Fruit fly (Drosophila melanogaster) whole organism, embryonic: ENCODE data around the gene CG6106.

Experiments
- Aef1 ChIP-seq: fragments of 200-800 bp; sonication (Bioruptor generic); IDR thresholded peaks from 3 replicates; pipeline ENCODE4 v1.3.6; 2022; ENCODE audit warnings: missing biosample characterization, missing genetic modification characterization
- Atf3 ChIP-seq: fragments of 200-800 bp; sonication (Bioruptor generic); optimal IDR thresholded peaks from 3 replicates; lab custom pipeline; 2016; ENCODE audit warnings: missing biosample characterization, missing genetic modification characterization
- C15 ChIP-seq: fragments of 200-800 bp; sonication (Bioruptor generic); IDR thresholded peaks from 3 replicates; pipeline ENCODE4 v1.3.6; 2022; ENCODE audit warnings: missing biosample characterization, missing genetic modification characterization
- CG10321 ChIP-seq: fragments of 200-800 bp; sonication (Bioruptor generic); IDR thresholded peaks from 2 replicates; pipeline ENCODE4 v1.3.6; 2022; ENCODE audit warnings: missing biosample characterization, missing genetic modification characterization
- CG11247 ChIP-seq: fragments of 200-800 bp; sonication (Bioruptor generic); IDR thresholded peaks from 2 replicates; pipeline ENCODE4 v1.3.6; 2022; ENCODE audit warnings: missing biosample characterization, missing genetic modification characterization
- CG11695 ChIP-seq: fragments of 200-800 bp; sonication (Bioruptor generic); IDR thresholded peaks from 3 replicates; pipeline ENCODE4 v1.3.6; 2022; ENCODE audit warnings: missing biosample characterization, missing genetic modification characterization
- CG12391 ChIP-seq: fragments of 200-800 bp; sonication (Bioruptor generic); optimal IDR thresholded peaks from 3 replicates; lab custom pipeline; 2018; ENCODE audit warnings: missing biosample characterization, mild to moderate bottlenecking, missing genetic modification characterization, moderate library complexity
- CG14667 ChIP-seq: fragments of 200-800 bp; sonication (Bioruptor generic); IDR thresholded peaks from 2 replicates; pipeline ENCODE4 v1.3.6; 2022; ENCODE audit warnings: missing biosample characterization, missing genetic modification characterization
- CG14710 ChIP-seq: fragments of 200-800 bp; sonication (Bioruptor generic); optimal IDR thresholded peaks from 3 replicates; lab custom pipeline; 2019; ENCODE audit warnings: missing biosample characterization, mild to moderate bottlenecking, missing genetic modification characterization, moderate library complexity
- CG15514 ChIP-seq: fragments of 200-800 bp; sonication (Bioruptor generic); optimal IDR thresholded peaks from 3 replicates; lab custom pipeline; 2017; ENCODE audit warnings: missing biosample characterization, missing genetic modification characterization, mild to moderate bottlenecking, moderate library complexity, missing genetic modification reagents
- CG17328 ChIP-seq: fragments of 200-800 bp; sonication (Bioruptor generic); IDR thresholded peaks from 2 replicates; pipeline ENCODE4 v1.3.6; 2022; ENCODE audit warnings: missing biosample characterization, missing genetic modification characterization
- CG18262 ChIP-seq: fragments of 200-800 bp; optimal IDR thresholded peaks from 3 replicates; lab custom pipeline; 2019; ENCODE audit warnings: missing biosample characterization, mild to moderate bottlenecking, missing genetic modification characterization, moderate library complexity
- CG2678 ChIP-seq: fragments of 200-800 bp; sonication (Bioruptor generic); optimal IDR thresholded peaks from 3 replicates; lab custom pipeline; 2019; ENCODE audit warnings: missing biosample characterization, mild to moderate bottlenecking, missing genetic modification characterization, moderate library complexity
- CG30403 ChIP-seq: fragments of 200-800 bp; sonication (Bioruptor generic); optimal IDR thresholded peaks from 3 replicates; lab custom pipeline; 2016; ENCODE audit warnings: missing biosample characterization, missing genetic modification characterization
- CG3281 ChIP-seq: fragments of 200-800 bp; sonication (Bioruptor generic); optimal IDR thresholded peaks from 3 replicates; lab custom pipeline; 2017; ENCODE audit warnings: missing biosample characterization, mild to moderate bottlenecking, missing genetic modification characterization
- CG34422 ChIP-seq: fragments of 200-800 bp; sonication (Bioruptor generic); IDR thresholded peaks from 3 replicates; pipeline ENCODE4 v1.3.6; 2022; ENCODE audit warnings: missing biosample characterization, missing genetic modification characterization
- CG6175 ChIP-seq: fragments of 200-800 bp; sonication (Bioruptor generic); IDR thresholded peaks from 3 replicates; pipeline ENCODE4 v1.3.6; 2022; ENCODE audit warnings: missing biosample characterization, missing genetic modification characterization
- CG6683 ChIP-seq: fragments of 200-800 bp; sonication (Bioruptor generic); optimal IDR thresholded peaks from 2 replicates; lab custom pipeline; 2017; ENCODE audit warnings: missing biosample characterization, mild to moderate bottlenecking, missing genetic modification characterization, missing genetic modification reagents
- CG6689 ChIP-seq: fragments of 200-800 bp; sonication (Bioruptor generic); IDR thresholded peaks from 2 replicates; pipeline ENCODE4 v1.3.6; 2022; ENCODE audit warnings: missing biosample characterization, missing genetic modification characterization
- CG7745 ChIP-seq: fragments of 200-800 bp; sonication (Bioruptor generic); optimal IDR thresholded peaks from 2 replicates; lab custom pipeline; 2018; ENCODE audit warnings: missing biosample characterization, mild to moderate bottlenecking, missing genetic modification characterization, moderate library complexity
- CG9727 ChIP-seq: fragments of 200-800 bp; sonication (Bioruptor generic); optimal IDR thresholded peaks from 3 replicates; lab custom pipeline; 2017; ENCODE audit warnings: missing biosample characterization, mild to moderate bottlenecking, missing genetic modification characterization
- Dll ChIP-seq: fragments of 200-800 bp; sonication (Bioruptor generic); IDR thresholded peaks from 4 replicates; pipeline ENCODE4 v1.3.6; 2022; ENCODE audit warnings: missing biosample characterization, missing genetic modification characterization; ENCODE audit not compliant: partially characterized antibody
- Gug ChIP-seq: fragments of 200-800 bp; sonication (Bioruptor generic); IDR thresholded peaks from 4 replicates; pipeline ENCODE4 v1.3.6; 2022; ENCODE audit warnings: missing biosample characterization, missing genetic modification characterization
- HHEX ChIP-seq: fragments of 200-800 bp; sonication (Bioruptor generic); optimal IDR thresholded peaks from 3 replicates; lab custom pipeline; 2017; ENCODE audit warnings: missing biosample characterization, mild to moderate bottlenecking, missing genetic modification characterization, missing genetic modification reagents
- HLH54F ChIP-seq: fragments of 200-800 bp; sonication (Bioruptor generic); optimal IDR thresholded peaks from 3 replicates; lab custom pipeline; 2016; ENCODE audit warnings: missing biosample characterization, missing genetic modification characterization
- HmgD ChIP-seq: fragments of 200-800 bp; sonication (Bioruptor generic); optimal IDR thresholded peaks from 3 replicates; lab custom pipeline; 2016; ENCODE audit warnings: missing biosample characterization, missing genetic modification characterization
- HmgZ ChIP-seq: fragments of 200-800 bp; sonication (Bioruptor generic); optimal IDR thresholded peaks from 2 replicates; lab custom pipeline; 2018; ENCODE audit warnings: missing biosample characterization, mild to moderate bottlenecking, missing genetic modification characterization
- Jarid2 ChIP-seq: fragments of 200-800 bp; sonication (Bioruptor generic); optimal IDR thresholded peaks from 3 replicates; lab custom pipeline; 2017; ENCODE audit warnings: mild to moderate bottlenecking, missing biosample characterization, missing genetic modification reagents, missing genetic modification characterization
- Sox100B ChIP-seq: fragments of 200-800 bp; sonication (Bioruptor generic); optimal IDR thresholded peaks from 3 replicates; lab custom pipeline; 2018; ENCODE audit warnings: missing biosample characterization, mild to moderate bottlenecking, missing genetic modification characterization
- Trl ChIP-seq, 3 experiments: fragments of >200 bp in 2 of 3; fragments of 200-800 bp in 1 of 3; sonication (Bioruptor generic) in 1 of 3; optimal IDR thresholded peaks; 2 replicates in 1 of 3; 3 replicates in 2 of 3; lab custom pipeline; 2016 to 2017; ENCODE audit warnings: missing biosample characterization in 1 of 3, missing genetic modification characterization in 1 of 3
- ara ChIP-seq: fragments of 200-800 bp; sonication (Bioruptor generic); IDR thresholded peaks from 2 replicates; pipeline ENCODE4 v1.3.6; 2022; ENCODE audit warnings: missing biosample characterization, missing genetic modification characterization
- fd3F ChIP-seq: fragments of 200-800 bp; sonication (Bioruptor generic); optimal IDR thresholded peaks from 2 replicates; lab custom pipeline; 2018; ENCODE audit warnings: missing biosample characterization, mild to moderate bottlenecking, missing genetic modification characterization, moderate library complexity
- insv ChIP-seq, 2 experiments: fragments of 200-800 bp; sonication (Bioruptor generic); optimal IDR thresholded peaks; 3 replicates each; lab custom pipeline; 2016 to 2018; ENCODE audit warnings: missing biosample characterization in 2 of 2, missing genetic modification characterization in 2 of 2
- kah ChIP-seq: fragments of 200-800 bp; sonication (Bioruptor generic); optimal IDR thresholded peaks from 2 replicates; lab custom pipeline; 2018; ENCODE audit warnings: missing biosample characterization, mild to moderate bottlenecking, missing genetic modification characterization
- lab ChIP-seq: fragments of 200-800 bp; sonication (Bioruptor generic); optimal IDR thresholded peaks from 3 replicates; lab custom pipeline; 2017; ENCODE audit warnings: missing biosample characterization, missing genetic modification characterization, mild to moderate bottlenecking, moderate library complexity, missing genetic modification reagents
- lilli ChIP-seq: fragments of 200-800 bp; sonication (Bioruptor generic); optimal IDR thresholded peaks from 3 replicates; lab custom pipeline; 2016; ENCODE audit warnings: missing biosample characterization, missing genetic modification characterization
- lmd ChIP-seq: fragments of 200-800 bp; sonication (Bioruptor generic); IDR thresholded peaks from 2 replicates; pipeline ENCODE4 v1.3.6; 2022; ENCODE audit warnings: missing biosample characterization, missing genetic modification characterization
- mam ChIP-seq: fragments of 200-800 bp; sonication (Bioruptor generic); optimal IDR thresholded peaks from 3 replicates; lab custom pipeline; 2016; ENCODE audit warnings: missing biosample characterization, missing genetic modification characterization
- mirr ChIP-seq: fragments of 200-800 bp; sonication (Bioruptor generic); optimal IDR thresholded peaks from 3 replicates; lab custom pipeline; 2018; ENCODE audit warnings: missing biosample characterization, mild to moderate bottlenecking, missing genetic modification characterization
- pfk ChIP-seq: fragments of 200-800 bp; sonication (Bioruptor generic); optimal IDR thresholded peaks from 2 replicates; lab custom pipeline; 2018; ENCODE audit warnings: missing biosample characterization, mild to moderate bottlenecking, missing genetic modification characterization, moderate library complexity
- prd ChIP-seq, 3 experiments: fragments of >200 bp in 2 of 3; fragments of 200-800 bp in 1 of 3; sonication (Bioruptor generic) in 1 of 3; optimal IDR thresholded peaks in 2 of 3; IDR thresholded peaks in 1 of 3; 2 replicates in 2 of 3; 3 replicates in 1 of 3; pipeline versions ENCODE4 v1.3.6 to Lab custom; 2017 to 2022; ENCODE audit warnings: missing biosample characterization in 1 of 3, missing genetic modification characterization in 1 of 3
- ro ChIP-seq: fragments of 200-800 bp; sonication (Bioruptor generic); IDR thresholded peaks from 2 replicates; pipeline ENCODE4 v1.3.6; 2022; ENCODE audit warnings: missing biosample characterization, missing genetic modification characterization
- salm ChIP-seq: fragments of 200-800 bp; sonication (Bioruptor generic); optimal IDR thresholded peaks from 2 replicates; lab custom pipeline; 2018; ENCODE audit warnings: missing biosample characterization, mild to moderate bottlenecking, missing genetic modification characterization
- sens ChIP-seq: fragments of 200-800 bp; sonication (Bioruptor generic); peaks from one replicate; lab custom pipeline; 2016; ENCODE audit warnings: missing biosample characterization, missing genetic modification characterization
- sens-2 ChIP-seq: fragments of 200-800 bp; sonication (Bioruptor generic); IDR thresholded peaks from 2 replicates; pipeline ENCODE4 v1.3.6; 2022; ENCODE audit warnings: missing biosample characterization, missing genetic modification characterization
- shn ChIP-seq: fragments of 200-800 bp; sonication (Bioruptor generic); optimal IDR thresholded peaks from 3 replicates; lab custom pipeline; 2016; ENCODE audit warnings: missing biosample characterization, missing genetic modification characterization
- slp2 ChIP-seq: fragments of 200-800 bp; sonication (Bioruptor generic); optimal IDR thresholded peaks from 2 replicates; lab custom pipeline; 2016; ENCODE audit warnings: missing biosample characterization, missing genetic modification characterization
- wek ChIP-seq: fragments of 200-800 bp; sonication (Bioruptor generic); optimal IDR thresholded peaks from 3 replicates; lab custom pipeline; 2018; ENCODE audit warnings: missing biosample characterization, mild to moderate bottlenecking, missing genetic modification characterization, moderate library complexity

CG6106 gene

dm6 chrX:18366851-18367649, 8.4 kb downstream of the CG6106 start (continued):
- no peak for TF ChIP-seq ara (GFP tag; lab: Robert Waterston, UW)
- TF ChIP-seq lab, result peak; percentile 89
- TF ChIP-seq mirr (GFP tag; lab: Kevin White, UChicago), result peak; percentile 81
- TF ChIP-seq Dll (GFP tag; lab: Robert Waterston, UW), result no peak
- TF ChIP-seq kah (GFP tag; lab: Kevin White, UChicago), result peak; percentile 43
- TF ChIP-seq Sox100B (GFP tag; lab: Kevin White, UChicago), result peak; percentile 61
- TF ChIP-seq CG10321 (GFP tag; lab: Robert Waterston, UW), result peak; percentile 56; the same call in 1 of the 2 replicates
- TF ChIP-seq CG15514, result peak; percentile 50
- no peak for TF ChIP-seq pfk (GFP tag; lab: Kevin White, UChicago)
- peak; percentile 16 for TF ChIP-seq slp2 (GFP tag; lab: Kevin White, UChicago)
- peak; percentile 73; the same call in 2 of the 4 replicates for TF ChIP-seq Gug (GFP tag; lab: Robert Waterston, UW)
- TF ChIP-seq lilli (GFP tag; lab: Kevin White, UChicago), result peak; percentile 68
- peak; percentile 28 for TF ChIP-seq CG9727
- TF ChIP-seq wek (GFP tag; lab: Kevin White, UChicago), result no peak
- peak; percentile 38 for TF ChIP-seq CG34422 (GFP tag; lab: Robert Waterston, UW)
- peak; percentile 62 for TF ChIP-seq CG18262 (tag; lab: Kevin White, UChicago)
- TF ChIP-seq C15 (GFP tag; lab: Robert Waterston, UW), result no peak
- no peak for TF ChIP-seq ro (GFP tag; lab: Robert Waterston, UW)
- peak; percentile 91 for TF ChIP-seq CG2678 (tag; lab: Kevin White, UChicago)
- TF ChIP-seq Atf3 (GFP tag; lab: Kevin White, UChicago), result peak; percentile 45
- peak; percentile 31 for TF ChIP-seq CG30403
- peak; percentile 10 for TF ChIP-seq CG14710 (tag; lab: Kevin White, UChicago)
- peak; percentile 75 for TF ChIP-seq shn (GFP tag; lab: Kevin White, UChicago)
- peak; percentile 92 for TF ChIP-seq HmgZ
- TF ChIP-seq fd3F (GFP tag; lab: Kevin White, UChicago), result peak; percentile 81
- TF ChIP-seq CG11247 (GFP tag; lab: Robert Waterston, UW), result peak; percentile 67
- TF ChIP-seq prd (optimal IDR thresholded peaks at IDR 0.05; lab: Kevin White, UChicago), result no peak
- TF ChIP-seq prd (GFP tag; IDR thresholded peaks at IDR 0.05; lab: Robert Waterston, UW), result peak; percentile 73; the same call in 2 of the 3 replicates
- TF ChIP-seq mam (GFP tag; lab: Kevin White, UChicago), result peak; percentile 79
- TF ChIP-seq CG17328, result no peak
- no peak for TF ChIP-seq Jarid2 (GFP tag; lab: Kevin White, UChicago)
- TF ChIP-seq salm (tag; lab: Kevin White, UChicago), result peak; percentile 52
- TF ChIP-seq CG3281 (GFP tag; lab: Kevin White, UChicago), result peak; percentile 79
- TF ChIP-seq CG6175, result peak; percentile 49; the same call in 2 of the 3 replicates
- TF ChIP-seq HLH54F (GFP tag; lab: Kevin White, UChicago), result peak; percentile 67
- TF ChIP-seq CG7745, result no peak
- peak; percentile 49 for TF ChIP-seq CG14667
- peak; percentile 55 for TF ChIP-seq CG12391 (tag; lab: Kevin White, UChicago)
- TF ChIP-seq Aef1, result peak; percentile 71
- TF ChIP-seq CG11695 (GFP tag; lab: Robert Waterston, UW), result peak; percentile 78
- peak; percentile 25 for TF ChIP-seq CG6683 (GFP tag; lab: Kevin White, UChicago)
- peak; percentile 91 for TF ChIP-seq lmd (GFP tag; lab: Robert Waterston, UW)
- TF ChIP-seq CG6689 (GFP tag; lab: Robert Waterston, UW), result peak; percentile 72
- peak; percentile 67 for TF ChIP-seq HHEX (GFP tag; lab: Kevin White, UChicago)
- no peak for TF ChIP-seq sens-2 (GFP tag; lab: Robert Waterston, UW)
- TF ChIP-seq insv (GFP tag; optimal IDR thresholded peaks at IDR 0.05; lab: Kevin White, UChicago), result peak in 1 of 2 experiments; percentile 37
- TF ChIP-seq HmgD (GFP tag; lab: Kevin White, UChicago), result no peak
- TF ChIP-seq Trl (optimal IDR thresholded peaks at IDR 0.05; lab: Kevin White, UChicago), result peak; percentile 51 to 79
- TF ChIP-seq Trl (GFP tag; optimal IDR thresholded peaks at IDR 0.05; lab: Kevin White, UChicago), result peak; percentile 51
- peak; percentile 90 for TF ChIP-seq sens
